Worm (Caenorhabditis elegans): ENCODE results near the gene K06G5.3.

Gene K06G5.3

ce11 chrX:14206321-14206720 lies 16.7 kb downstream of the K06G5.3 start:
- TF ChIP-seq M03D4.4 (tag; optimal IDR thresholded peaks at IDR 0.05) = no peak
- no peak for TF ChIP-seq ztf-11 (tag; optimal IDR thresholded peaks at IDR 0.05)
- TF ChIP-seq flh-1 (GFP tag; optimal IDR thresholded peaks at IDR 0.05) = no peak
- TF ChIP-seq nhr-28 (tag; optimal IDR thresholded peaks at IDR 0.05) = no peak

ce11 chrX:14194251-14194650 lies 28.8 kb downstream of the K06G5.3 start:
- TF ChIP-seq flh-1 (GFP tag; optimal IDR thresholded peaks at IDR 0.05) (no peak), ces-1 (GFP tag; optimal IDR thresholded peaks at IDR 0.05) (no peak), ham-2 (GFP tag; optimal IDR thresholded peaks at IDR 0.05) (no peak), lsy-2 (tag; optimal IDR thresholded peaks at IDR 0.05) (no peak), nhr-76 (tag; optimal IDR thresholded peaks at IDR 0.05) (no peak), unc-120 (tag; optimal IDR thresholded peaks at IDR 0.05; ENCODE audit: poor library complexity, severe bottlenecking) (no peak), tbx-8 (GFP tag; optimal IDR thresholded peaks at IDR 0.05) (no peak), snpc-4 (tag; optimal IDR thresholded peaks at IDR 0.05) (no peak), drap-1 (GFP tag; optimal IDR thresholded peaks at IDR 0.05) (no peak), bed-3 (GFP tag; optimal IDR thresholded peaks at IDR 0.05) (no peak)

- TF ChIP-seq unc-62 (GFP tag; optimal IDR thresholded peaks at IDR 0.05) (no peak), lsy-2 (tag; optimal IDR thresholded peaks at IDR 0.05) (no peak)
Observed at ce11 chrX:14186466-14186865, 36.6 kb downstream of the K06G5.3 start, which contains the start of gene ceh-36. TSS of gene ceh-36 (minus strand) at chrX:14186566.

ce11 chrX:14185631-14186030 lies 37.4 kb downstream of the K06G5.3 start:
- TF ChIP-seq nhr-12 (tag; optimal IDR thresholded peaks at IDR 0.05) (no peak), flh-1 (GFP tag; optimal IDR thresholded peaks at IDR 0.05) (no peak), sptf-1 (tag; optimal IDR thresholded peaks at IDR 0.05) (no peak), bed-3 (GFP tag; optimal IDR thresholded peaks at IDR 0.05) (no peak), ces-1 (GFP tag; optimal IDR thresholded peaks at IDR 0.05) (no peak), lin-13 (tag; optimal IDR thresholded peaks at IDR 0.05) (no peak), elt-3 (tag; optimal IDR thresholded peaks at IDR 0.05) (no peak), zip-8 (tag; optimal IDR thresholded peaks at IDR 0.05) (no peak), mab-5 (tag; optimal IDR thresholded peaks at IDR 0.05) (no peak), nhr-76 (tag; optimal IDR thresholded peaks at IDR 0.05) (no peak), nhr-237 (tag; optimal IDR thresholded peaks at IDR 0.05) (no peak), mls-2 (tag; optimal IDR thresholded peaks at IDR 0.05) (no peak), ham-2 (GFP tag; optimal IDR thresholded peaks at IDR 0.05) (no peak), ceh-43 (GFP tag; optimal IDR thresholded peaks at IDR 0.05) (no peak), cnd-1 (tag; optimal IDR thresholded peaks at IDR 0.05) (no peak)

- TF ChIP-seq drap-1 (GFP tag; optimal IDR thresholded peaks at IDR 0.05) = no peak
- TF ChIP-seq mab-5 (tag; optimal IDR thresholded peaks at IDR 0.05) = no peak
- no peak for TF ChIP-seq hlh-1 (tag; optimal IDR thresholded peaks at IDR 0.05)
- no peak for TF ChIP-seq ceh-39 (tag; optimal IDR thresholded peaks at IDR 0.05)
Observed at ce11 chrX:14182514-14182913, 40.5 kb downstream of the K06G5.3 start.

ce11 chrX:14180151-14180550 lies 42.9 kb downstream of the K06G5.3 start, which contains the start of gene C37E2.3:
TSS of gene C37E2.3 (plus strand) at chrX:14180451.
- TF ChIP-seq nhr-2 (tag; optimal IDR thresholded peaks at IDR 0.05) (no peak), lin-13 (tag; optimal IDR thresholded peaks at IDR 0.05) (no peak), ceh-43 (GFP tag; optimal IDR thresholded peaks at IDR 0.05) (no peak), nhr-28 (tag; optimal IDR thresholded peaks at IDR 0.05) (no peak), nhr-76 (tag; optimal IDR thresholded peaks at IDR 0.05) (no peak), unc-120 (tag; optimal IDR thresholded peaks at IDR 0.05; ENCODE audit: poor library complexity, severe bottlenecking) (no peak)

- TF ChIP-seq flh-1 (GFP tag; optimal IDR thresholded peaks at IDR 0.05) = no peak
- no peak for TF ChIP-seq blmp-1 (tag; optimal IDR thresholded peaks at IDR 0.05)
- TF ChIP-seq ceh-43 (GFP tag; optimal IDR thresholded peaks at IDR 0.05) = no peak
- TF ChIP-seq M03D4.4 (tag; optimal IDR thresholded peaks at IDR 0.05) = no peak
- no peak for TF ChIP-seq ceh-83 (GFP tag; optimal IDR thresholded peaks at IDR 0.05)
- no peak for TF ChIP-seq mep-1 (tag; optimal IDR thresholded peaks at IDR 0.05)
- no peak for TF ChIP-seq pha-4 (tag; optimal IDR thresholded peaks at IDR 0.05)
- no peak for TF ChIP-seq sem-2 (GFP tag; optimal IDR thresholded peaks at IDR 0.05)
- TF ChIP-seq lin-32 (GFP tag; optimal IDR thresholded peaks at IDR 0.05) = no peak
- no peak for TF ChIP-seq ces-1 (GFP tag; optimal IDR thresholded peaks at IDR 0.05)
Observed at ce11 chrX:14179488-14179887, 43.6 kb downstream of the K06G5.3 start.
